Fruit fly (Drosophila melanogaster) whole organism, adult: Measurements from ENCODE around the gene CG32055.

ENCODE experiments used
- CG14711 ChIP-seq: fragments of 200-800 bp; sonication (Bioruptor generic); optimal IDR thresholded peaks from 2 replicates; lab custom pipeline; 2018; ENCODE audit warnings: missing biosample characterization, mild to moderate bottlenecking, missing genetic modification characterization, moderate library complexity
- CG1620 ChIP-seq: fragments of 200-800 bp; sonication (Bioruptor generic); optimal IDR thresholded peaks from 2 replicates; lab custom pipeline; 2016; ENCODE audit warnings: missing biosample characterization, missing genetic modification characterization
- CG33017 ChIP-seq: fragments of 200-800 bp; sonication (Bioruptor generic); optimal IDR thresholded peaks from 2 replicates; lab custom pipeline; 2018; ENCODE audit warnings: missing biosample characterization, mild to moderate bottlenecking, missing genetic modification characterization, moderate library complexity
- CG5204 ChIP-seq: fragments of 200-800 bp; sonication (Bioruptor generic); optimal IDR thresholded peaks from 2 replicates; lab custom pipeline; 2016; ENCODE audit warnings: missing biosample characterization, missing genetic modification characterization
- Mnt ChIP-seq: fragments of 200-800 bp; sonication (Bioruptor generic); optimal IDR thresholded peaks from 2 replicates; lab custom pipeline; 2016; ENCODE audit warnings: missing biosample characterization, mild to moderate bottlenecking, missing genetic modification characterization
- bab1 ChIP-seq: fragments of 200-800 bp; sonication (Bioruptor generic); optimal IDR thresholded peaks from 3 replicates; lab custom pipeline; 2019; ENCODE audit warnings: missing biosample characterization, mild to moderate bottlenecking, missing genetic modification characterization, moderate library complexity
- cic ChIP-seq: fragments of 200-800 bp; sonication (Bioruptor generic); optimal IDR thresholded peaks from 2 replicates; lab custom pipeline; 2017; ENCODE audit warnings: missing biosample characterization, mild to moderate bottlenecking, missing genetic modification characterization, moderate library complexity
- kay ChIP-seq: fragments of 200-800 bp; sonication (Bioruptor generic); peaks from one replicate; lab custom pipeline; 2016; ENCODE audit warnings: missing biosample characterization, missing genetic modification characterization, borderline replicate concordance
- ovo ChIP-seq: fragments of 200-800 bp; sonication (Bioruptor generic); optimal IDR thresholded peaks from 2 replicates; lab custom pipeline; 2016; ENCODE audit warnings: missing biosample characterization, missing genetic modification characterization
- tj ChIP-seq: fragments of 200-800 bp; sonication (Bioruptor generic); optimal IDR thresholded peaks from 3 replicates; lab custom pipeline; 2017; ENCODE audit warnings: missing biosample characterization, mild to moderate bottlenecking, missing genetic modification characterization, moderate library complexity

DNA sequence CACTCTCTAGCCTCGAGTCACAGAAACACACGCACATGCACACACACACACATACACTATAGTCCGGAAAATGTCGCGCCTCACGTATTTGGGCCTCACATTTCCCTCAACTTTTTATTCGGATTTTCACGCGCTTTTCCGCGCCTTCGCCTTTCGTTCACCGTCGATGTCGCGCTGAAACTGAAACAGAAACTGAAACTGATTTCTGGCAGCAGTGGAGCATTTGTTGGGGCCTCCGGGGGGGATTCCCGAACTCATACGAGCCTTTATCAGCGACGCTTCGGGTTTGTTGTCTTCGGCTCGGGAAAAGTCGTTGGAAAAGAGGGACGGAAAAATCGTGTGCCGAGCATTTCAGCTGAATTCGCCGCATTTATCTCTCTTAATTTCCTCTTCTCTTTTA lies 34.0 kb downstream of the CG32055 start, which contains the start of gene dpr10:
- TF ChIP-seq kay (GFP tag; lab: Kevin White, UChicago), result no peak
- no peak for TF ChIP-seq CG1620 (GFP tag; lab: Kevin White, UChicago)
- TF ChIP-seq CG14711 (tag; lab: Kevin White, UChicago), result no peak
- TF ChIP-seq ovo (GFP tag; lab: Kevin White, UChicago), result no peak
- no peak for TF ChIP-seq CG5204 (GFP tag; lab: Kevin White, UChicago)
- no peak for TF ChIP-seq CG33017 (tag; lab: Kevin White, UChicago)
- no peak for TF ChIP-seq bab1
- TF ChIP-seq tj (GFP tag; lab: Kevin White, UChicago), result no peak
- TF ChIP-seq cic (GFP tag; lab: Kevin White, UChicago), result no peak
- no peak for TF ChIP-seq Mnt (GFP tag; lab: Kevin White, UChicago)
